Worm (Caenorhabditis elegans) whole organism, L4 larva: ENCODE results near the gene nhr-123.

Source experiments
- aha-1 ChIP-seq: fragments of 150-350 bp; peaks from one replicate; lab custom pipeline; 2014; ENCODE audit warnings: missing biosample characterization, missing genetic modification characterization
- ces-1 ChIP-seq: fragments of 150-350 bp; sonication (generic microtip); optimal IDR thresholded peaks from 4 replicates; lab custom pipeline; 2014; ENCODE audit warnings: missing biosample characterization, missing genetic modification reagents, missing genetic modification characterization
- lsy-2 ChIP-seq, 2 experiments: fragments of 150-350 bp in 1 of 2; sonication (generic microtip) in 1 of 2; optimal IDR thresholded peaks; 2 replicates each; lab custom pipeline; 2014 to 2017; ENCODE audit warnings: missing biosample characterization in 2 of 2, missing genetic modification characterization in 2 of 2
- nhr-11 ChIP-seq: fragments of 150-350 bp; optimal IDR thresholded peaks from 2 replicates; lab custom pipeline; 2014; ENCODE audit warnings: missing biosample characterization, missing genetic modification characterization

- no peak for TF ChIP-seq ces-1
- TF ChIP-seq lsy-2 (tag; optimal IDR thresholded peaks at IDR 0.05; lab: Kevin White, UChicago), result no peak
- no peak for TF ChIP-seq nhr-11
- peak; percentile 96 for TF ChIP-seq aha-1 (tag; lab: Kevin White, UChicago)
Observed at ce11 chrV:502803-503273, 51.6 kb downstream of the nhr-123 start, which contains the start of gene T01G6.10.
